Worm (Caenorhabditis elegans) whole organism, midembryonic: ENCODE data around the gene lem-2.

Source experiments
- T22C8.4 ChIP-seq: fragments of 200-800 bp; sonication (Bioruptor generic); IDR thresholded peaks from 2 replicates; pipeline ENCODE4 v1.3.6; 2022; ENCODE audit warnings: missing genetic modification characterization, missing compliant biosample characterization
- flt-1 ChIP-seq: fragments of 200-800 bp; sonication (Bioruptor generic); IDR thresholded peaks from 2 replicates; pipeline ENCODE4 v1.3.6; 2022; ENCODE audit warnings: missing genetic modification characterization, missing compliant biosample characterization
- klf-2 ChIP-seq: fragments of 200-800 bp; sonication (Bioruptor generic); conservative IDR thresholded peaks from 2 replicates; pipeline ENCODE4 v1.3.6; 2022; ENCODE audit warnings: missing genetic modification reagents, missing genetic modification characterization, missing compliant biosample characterization
- med-1 ChIP-seq: sonication (generic microtip); optimal IDR thresholded peaks from 2 replicates; lab custom pipeline; 2017; ENCODE audit warnings: missing genetic modification characterization, mild to moderate bottlenecking, missing compliant biosample characterization, antibody characterized with exemption, missing genetic modification reagents; ENCODE audit not compliant: insufficient read depth
- ref-1 ChIP-seq: fragments of 200-800 bp; sonication (Bioruptor generic); conservative IDR thresholded peaks from 2 replicates; pipeline ENCODE4 v1.3.6; 2022; ENCODE audit warnings: missing genetic modification reagents, missing genetic modification characterization, missing compliant biosample characterization
- tab-1 ChIP-seq: fragments of 200-800 bp; sonication (Bioruptor generic); IDR thresholded peaks from 2 replicates; pipeline ENCODE4 v1.3.6; 2022; ENCODE audit warnings: missing genetic modification characterization, missing compliant biosample characterization
- ztf-23 ChIP-seq: fragments of 200-800 bp; sonication (Bioruptor generic); IDR thresholded peaks from 2 replicates; pipeline ENCODE4 v1.3.6; 2022; ENCODE audit warnings: missing genetic modification reagents, missing genetic modification characterization, missing compliant biosample characterization
- ztf-29 ChIP-seq: fragments of 200-800 bp; sonication (Bioruptor generic); IDR thresholded peaks from 2 replicates; pipeline ENCODE4 v1.3.6; 2022; ENCODE audit warnings: missing genetic modification reagents, missing genetic modification characterization, missing compliant biosample characterization

ce11 chrII:14016865-14017264, 46.4 kb upstream of the lem-2 start, which contains the start of gene cyp-37A1:
- TF ChIP-seq klf-2 (GFP tag; lab: Robert Waterston, UW) = no peak
- no peak for TF ChIP-seq ref-1
- no peak for TF ChIP-seq T22C8.4 (GFP tag; lab: Robert Waterston, UW)
- no peak for TF ChIP-seq ztf-29
- no peak for TF ChIP-seq flt-1
- no peak for TF ChIP-seq ztf-23
- TF ChIP-seq med-1 (GFP tag; lab: Kevin White, UChicago) = no peak
- no peak for TF ChIP-seq tab-1 (GFP tag; lab: Robert Waterston, UW)
